Worm (Caenorhabditis elegans) whole organism, mixed stage, embryonic: ENCODE data around the gene W03D2.9.

ENCODE experiments used
- bed-3 ChIP-seq: fragments of 200-800 bp; sonication (Bioruptor generic); optimal IDR thresholded peaks from 3 replicates; lab custom pipeline; 2018; ENCODE audit warnings: mild to moderate bottlenecking, missing genetic modification characterization, moderate library complexity, missing compliant biosample characterization
- cnd-1 ChIP-seq: fragments of 200-800 bp; sonication (Bioruptor generic); optimal IDR thresholded peaks from 2 replicates; lab custom pipeline; 2018; ENCODE audit warnings: mild to moderate bottlenecking, missing genetic modification characterization, missing compliant biosample characterization
- lin-13 ChIP-seq: fragments of 150-350 bp; optimal IDR thresholded peaks from 2 replicates; lab custom pipeline; 2014; ENCODE audit warnings: missing biosample characterization, missing genetic modification characterization
- nhr-12 ChIP-seq: fragments of 150-350 bp; optimal IDR thresholded peaks from 2 replicates; lab custom pipeline; 2014; ENCODE audit warnings: missing biosample characterization, missing genetic modification characterization
- nhr-76 ChIP-seq: sonication (generic microtip); optimal IDR thresholded peaks from 2 replicates; lab custom pipeline; 2017; ENCODE audit warnings: missing biosample characterization, missing genetic modification characterization
- unc-62 ChIP-seq: fragments of 150-350 bp; optimal IDR thresholded peaks from 2 replicates; lab custom pipeline; 2014; ENCODE audit warnings: missing biosample characterization, missing genetic modification reagents, missing genetic modification characterization
- ztf-11 ChIP-seq: fragments of 150-350 bp; optimal IDR thresholded peaks from 2 replicates; lab custom pipeline; 2014; ENCODE audit warnings: missing biosample characterization, missing genetic modification characterization

- TF ChIP-seq lin-13 (tag; lab: Kevin White, UChicago): no peak
- no peak for TF ChIP-seq unc-62 (GFP tag; lab: Kevin White, UChicago)
- TF ChIP-seq ztf-11 (tag; lab: Kevin White, UChicago): no peak
- TF ChIP-seq nhr-76: no peak
- TF ChIP-seq nhr-12: no peak
- no peak for TF ChIP-seq cnd-1 (tag; lab: Kevin White, UChicago)
- no peak for TF ChIP-seq bed-3 (GFP tag; lab: Kevin White, UChicago)
Measured at ce11 chrIV:4072027-4072426, 2.5 kb downstream of the W03D2.9 start, which contains the start of gene pqn-75.
